Worm (Caenorhabditis elegans): ENCODE results near the gene sri-33.
"Not testable (repeated sequence)": the region's sequence is repeated elsewhere in the genome, so short reads cannot be mapped to it uniquely, and the experiment has no call there.

- not testable (repeated sequence) for TF ChIP-seq elt-3 (tag; optimal IDR thresholded peaks at IDR 0.05); ztf-11 (tag; optimal IDR thresholded peaks at IDR 0.05); nhr-77 (tag; optimal IDR thresholded peaks at IDR 0.05); fos-1 (tag; optimal IDR thresholded peaks at IDR 0.05); snpc-4 (tag; optimal IDR thresholded peaks at IDR 0.05); aly-2 (tag; optimal IDR thresholded peaks at IDR 0.05); elt-1 (tag; optimal IDR thresholded peaks at IDR 0.05); nhr-12 (tag; optimal IDR thresholded peaks at IDR 0.05); lin-39 (tag; optimal IDR thresholded peaks at IDR 0.05); unc-39 (tag; optimal IDR thresholded peaks at IDR 0.05); R02D3.7 (tag; optimal IDR thresholded peaks at IDR 0.05); unc-55 (GFP tag; optimal IDR thresholded peaks at IDR 0.05); nhr-237 (tag; optimal IDR thresholded peaks at IDR 0.05); sma-9 (GFP tag; optimal IDR thresholded peaks at IDR 0.05); sma-9 (tag; optimal IDR thresholded peaks at IDR 0.05)
Observed at ce11 chrII:3184858-3185257, 28.2 kb upstream of the sri-33 start, which contains the start of gene sri-78.

Measured in whole organism, L2 larva.